Fruit fly (Drosophila melanogaster): ENCODE measurements around the gene Oga.

dm6 chr3R:21224230-21224629, 5.4 kb downstream of the Oga start:
- TF ChIP-seq Clk (GFP tag; optimal IDR thresholded peaks at IDR 0.05) = no peak
- TF ChIP-seq toe (GFP tag; optimal IDR thresholded peaks at IDR 0.05) = no peak
- no peak for TF ChIP-seq Hr96 (GFP tag; optimal IDR thresholded peaks at IDR 0.05)
- TF ChIP-seq CG33017 (tag; optimal IDR thresholded peaks at IDR 0.05) = no peak
- peak; percentile 49 for TF ChIP-seq cic (GFP tag; optimal IDR thresholded peaks at IDR 0.05)
- TF ChIP-seq Crg-1 (GFP tag; optimal IDR thresholded peaks at IDR 0.05) = no peak
- TF ChIP-seq kay (GFP tag; ENCODE audit: borderline replicate concordance) = no peak
- no peak for TF ChIP-seq CG12768 (GFP tag; optimal IDR thresholded peaks at IDR 0.05)
- no peak for TF ChIP-seq CG1620 (GFP tag; optimal IDR thresholded peaks at IDR 0.05)
- TF ChIP-seq pad (GFP tag; optimal IDR thresholded peaks at IDR 0.05) = no peak
- TF ChIP-seq tj (GFP tag; optimal IDR thresholded peaks at IDR 0.05) = no peak
- no peak for TF ChIP-seq CG7101 (tag; optimal IDR thresholded peaks at IDR 0.05)
- TF ChIP-seq ovo (GFP tag; optimal IDR thresholded peaks at IDR 0.05) = no peak
- TF ChIP-seq CG7045 (GFP tag; optimal IDR thresholded peaks at IDR 0.05) = no peak

Measured in whole organism, adult.